Worm (Caenorhabditis elegans) whole organism, L1 larva: ENCODE measurements around the gene Y57G11B.3.

ENCODE experiments used
- C04F5.9 ChIP-seq: sonication (generic microtip); optimal IDR thresholded peaks from 2 replicates; lab custom pipeline; 2016; ENCODE audit warnings: missing genetic modification characterization, missing compliant biosample characterization
- C16A3.4 ChIP-seq: fragments of 150-350 bp; optimal IDR thresholded peaks from 2 replicates; lab custom pipeline; 2014; ENCODE audit warnings: missing biosample characterization, missing genetic modification characterization
- aha-1 ChIP-seq: fragments of 150-350 bp; optimal IDR thresholded peaks from 2 replicates; lab custom pipeline; 2014; ENCODE audit warnings: missing biosample characterization, missing genetic modification characterization
- ama-1 ChIP-seq: fragments of 150-350 bp; optimal IDR thresholded peaks from 2 replicates; lab custom pipeline; 2014
- blmp-1 ChIP-seq: fragments of 150-350 bp; optimal IDR thresholded peaks from 2 replicates; lab custom pipeline; 2014; ENCODE audit warnings: missing biosample characterization, missing genetic modification characterization
- ceh-63 ChIP-seq: fragments of 200-800 bp; sonication (Bioruptor generic); optimal IDR thresholded peaks from 2 replicates; lab custom pipeline; 2018; ENCODE audit warnings: mild to moderate bottlenecking, missing genetic modification characterization, missing compliant biosample characterization
- ceh-8 ChIP-seq: fragments of 200-800 bp; sonication (Bioruptor generic); optimal IDR thresholded peaks from 2 replicates; lab custom pipeline; 2018; ENCODE audit warnings: mild to moderate bottlenecking, missing genetic modification characterization, moderate library complexity, missing compliant biosample characterization
- ceh-82 ChIP-seq, 3 experiments: fragments of 150-350 bp in 1 of 3; sonication (generic microtip) in 2 of 3; optimal IDR thresholded peaks; 2 replicates each; lab custom pipeline; 2014 to 2017; ENCODE audit warnings: missing biosample characterization in 3 of 3, missing genetic modification characterization in 3 of 3
- ceh-88 ChIP-seq: fragments of 200-800 bp; sonication (Bioruptor generic); IDR thresholded peaks from 2 replicates; pipeline ENCODE4 v1.3.6; 2022; ENCODE audit warnings: missing genetic modification characterization, missing compliant biosample characterization
- dpl-1 ChIP-seq, 3 experiments: fragments of 150-350 bp in 2 of 3; sonication (generic microtip) in 1 of 3; optimal IDR thresholded peaks; 2 replicates each; lab custom pipeline; 2014 to 2017; ENCODE audit warnings: missing biosample characterization in 3 of 3, missing genetic modification characterization in 3 of 3, missing genetic modification reagents in 3 of 3
- efl-1 ChIP-seq, 4 experiments: fragments of 150-350 bp; optimal IDR thresholded peaks in 3 of 4; peaks in 1 of 4; 1 replicate in 1 of 4; 2 replicates in 3 of 4; lab custom pipeline; 2014; ENCODE audit warnings: missing biosample characterization in 2 of 4, missing genetic modification characterization in 2 of 4, missing genetic modification reagents in 2 of 4
- efl-3 ChIP-seq: fragments of 200-800 bp; sonication (Bioruptor generic); optimal IDR thresholded peaks from 2 replicates; lab custom pipeline; 2018; ENCODE audit warnings: mild to moderate bottlenecking, missing genetic modification characterization, missing compliant biosample characterization
- elt-3 ChIP-seq, 6 experiments: fragments of 150-350 bp in 1 of 6; sonication (generic microtip); optimal IDR thresholded peaks; 2 replicates each; lab custom pipeline; 2017 to 2018; ENCODE audit warnings: missing biosample characterization in 6 of 6, missing genetic modification characterization in 6 of 6, inconsistent platforms in 1 of 6
- ets-5 ChIP-seq: fragments of 200-800 bp; sonication (Bioruptor generic); IDR thresholded peaks from 2 replicates; pipeline ENCODE4 v1.3.6; 2022; ENCODE audit warnings: missing genetic modification characterization, missing compliant biosample characterization
- fkh-4 ChIP-seq: sonication (generic microtip); optimal IDR thresholded peaks from 2 replicates; lab custom pipeline; 2016; ENCODE audit warnings: missing compliant biosample characterization, missing genetic modification characterization, borderline replicate concordance
- fos-1 ChIP-seq: fragments of 150-350 bp; optimal IDR thresholded peaks from 2 replicates; lab custom pipeline; 2014; ENCODE audit warnings: missing biosample characterization, missing genetic modification characterization
- grh-1 ChIP-seq: fragments of 200-800 bp; sonication (Bioruptor generic); IDR thresholded peaks from 2 replicates; pipeline ENCODE4 v1.3.6; 2022; ENCODE audit warnings: missing genetic modification reagents, missing genetic modification characterization, missing compliant biosample characterization
- hlh-17 ChIP-seq: fragments of 200-800 bp; sonication (Bioruptor generic); optimal IDR thresholded peaks from 2 replicates; lab custom pipeline; 2018; ENCODE audit warnings: missing genetic modification characterization, mild to moderate bottlenecking, missing compliant biosample characterization, moderate library complexity, borderline replicate concordance
- hpl-2 ChIP-seq: fragments of 150-350 bp; optimal IDR thresholded peaks from 2 replicates; lab custom pipeline; 2014; ENCODE audit warnings: missing biosample characterization, missing genetic modification reagents, missing genetic modification characterization
- irx-1 ChIP-seq: sonication (generic microtip); optimal IDR thresholded peaks from 2 replicates; lab custom pipeline; 2016; ENCODE audit warnings: missing genetic modification characterization, missing compliant biosample characterization
- isw-1 ChIP-seq: fragments of 200-800 bp; sonication (Bioruptor generic); IDR thresholded peaks from 2 replicates; pipeline ENCODE4 v1.3.6; 2022; ENCODE audit warnings: missing genetic modification characterization, missing compliant biosample characterization
- jun-1 ChIP-seq: fragments of 150-350 bp; optimal IDR thresholded peaks from 2 replicates; lab custom pipeline; 2014; ENCODE audit warnings: missing biosample characterization, missing genetic modification reagents, missing genetic modification characterization
- lin-13 ChIP-seq: fragments of 150-350 bp; optimal IDR thresholded peaks from 2 replicates; lab custom pipeline; 2014; ENCODE audit warnings: missing biosample characterization, missing genetic modification reagents, missing genetic modification characterization
- lin-14 ChIP-seq: fragments of 200-800 bp; sonication (Bioruptor generic); optimal IDR thresholded peaks from 2 replicates; lab custom pipeline; 2018; ENCODE audit warnings: mild to moderate bottlenecking, missing genetic modification characterization, moderate library complexity, missing compliant biosample characterization
- lin-39 ChIP-seq: fragments of 150-350 bp; optimal IDR thresholded peaks from 2 replicates; lab custom pipeline; 2014; ENCODE audit warnings: missing biosample characterization, missing genetic modification reagents, missing genetic modification characterization
- lir-3 ChIP-seq: sonication (generic microtip); optimal IDR thresholded peaks from 2 replicates; lab custom pipeline; 2016; ENCODE audit warnings: mild to moderate bottlenecking, missing genetic modification characterization, moderate library complexity, missing compliant biosample characterization; ENCODE audit not compliant: poor library complexity
- lsy-2 ChIP-seq, 2 experiments: fragments of 150-350 bp; optimal IDR thresholded peaks; 2 replicates each; lab custom pipeline; 2014; ENCODE audit warnings: missing biosample characterization in 2 of 2, missing genetic modification characterization in 2 of 2
- mdl-1 ChIP-seq, 2 experiments: fragments of 150-350 bp; optimal IDR thresholded peaks; 2 replicates each; lab custom pipeline; 2014 to 2017; ENCODE audit warnings: missing biosample characterization in 2 of 2, missing genetic modification characterization in 2 of 2, inconsistent platforms in 1 of 2
- mef-2 ChIP-seq: fragments of 150-350 bp; optimal IDR thresholded peaks from 2 replicates; lab custom pipeline; 2014; ENCODE audit warnings: missing biosample characterization, missing genetic modification characterization
- mep-1 ChIP-seq: fragments of 150-350 bp; optimal IDR thresholded peaks from 2 replicates; lab custom pipeline; 2014; ENCODE audit warnings: missing biosample characterization, missing genetic modification characterization
- nhr-11 ChIP-seq: fragments of 150-350 bp; optimal IDR thresholded peaks from 2 replicates; lab custom pipeline; 2014; ENCODE audit warnings: missing biosample characterization, missing genetic modification characterization
- nhr-12 ChIP-seq: sonication (generic microtip); optimal IDR thresholded peaks from 2 replicates; lab custom pipeline; 2017; ENCODE audit warnings: missing biosample characterization, missing genetic modification characterization
- nhr-19 ChIP-seq: fragments of 200-800 bp; sonication (Bioruptor generic); conservative IDR thresholded peaks from 2 replicates; pipeline ENCODE4 v1.3.6; 2022; ENCODE audit warnings: missing genetic modification characterization, missing compliant biosample characterization
- nhr-20 ChIP-seq: sonication (generic microtip); optimal IDR thresholded peaks from 2 replicates; lab custom pipeline; 2016; ENCODE audit warnings: mild to moderate bottlenecking, missing genetic modification characterization, missing compliant biosample characterization
- nhr-237 ChIP-seq: fragments of 150-350 bp; optimal IDR thresholded peaks from 2 replicates; lab custom pipeline; 2014; ENCODE audit warnings: missing biosample characterization, missing genetic modification characterization
- nhr-28 ChIP-seq: fragments of 150-350 bp; optimal IDR thresholded peaks from 2 replicates; lab custom pipeline; 2014; ENCODE audit warnings: missing biosample characterization, missing genetic modification characterization
- nhr-47 ChIP-seq: sonication (generic microtip); optimal IDR thresholded peaks from 2 replicates; lab custom pipeline; 2016; ENCODE audit warnings: mild to moderate bottlenecking, missing genetic modification characterization, moderate library complexity, missing compliant biosample characterization
- nhr-71 ChIP-seq: sonication (generic microtip); optimal IDR thresholded peaks from 2 replicates; lab custom pipeline; 2016; ENCODE audit warnings: mild to moderate bottlenecking, missing genetic modification characterization, moderate library complexity, missing compliant biosample characterization
- nhr-76 ChIP-seq: sonication (generic microtip); optimal IDR thresholded peaks from 2 replicates; lab custom pipeline; 2017; ENCODE audit warnings: missing biosample characterization, missing genetic modification characterization
- nhr-85 ChIP-seq: sonication (generic microtip); peaks from one replicate; lab custom pipeline; 2016; ENCODE audit warnings: missing genetic modification characterization, inconsistent platforms, missing compliant biosample characterization
- nhr-90 ChIP-seq: sonication (generic microtip); optimal IDR thresholded peaks from 2 replicates; lab custom pipeline; 2016; ENCODE audit warnings: mild to moderate bottlenecking, missing genetic modification characterization, missing compliant biosample characterization; ENCODE audit not compliant: poor library complexity
- pag-3 ChIP-seq: sonication (generic microtip); optimal IDR thresholded peaks from 2 replicates; lab custom pipeline; 2017; ENCODE audit warnings: missing genetic modification characterization, mild to moderate bottlenecking, missing compliant biosample characterization, antibody characterized with exemption, borderline replicate concordance; ENCODE audit not compliant: insufficient read depth
- rnt-1 ChIP-seq: sonication (generic microtip); optimal IDR thresholded peaks from 2 replicates; lab custom pipeline; 2016; ENCODE audit warnings: mild to moderate bottlenecking, missing genetic modification characterization, moderate library complexity, missing compliant biosample characterization
- skn-1 ChIP-seq: fragments of 150-350 bp; optimal IDR thresholded peaks from 2 replicates; lab custom pipeline; 2014; ENCODE audit warnings: missing biosample characterization, missing genetic modification characterization
- snpc-4 ChIP-seq: fragments of 150-350 bp; optimal IDR thresholded peaks from 2 replicates; lab custom pipeline; 2014; ENCODE audit warnings: missing biosample characterization, missing genetic modification characterization
- snu-23 ChIP-seq: sonication (generic microtip); optimal IDR thresholded peaks from 2 replicates; lab custom pipeline; 2016; ENCODE audit warnings: missing genetic modification characterization, missing compliant biosample characterization
- sup-37 ChIP-seq: fragments of 200-800 bp; sonication (Bioruptor generic); optimal IDR thresholded peaks from 2 replicates; lab custom pipeline; 2018; ENCODE audit warnings: mild to moderate bottlenecking, missing genetic modification characterization, missing compliant biosample characterization
- swsn-7 ChIP-seq: sonication (generic microtip); optimal IDR thresholded peaks from 2 replicates; lab custom pipeline; 2016; ENCODE audit warnings: missing genetic modification characterization, missing compliant biosample characterization
- tbx-2 ChIP-seq: sonication (generic microtip); optimal IDR thresholded peaks from 2 replicates; lab custom pipeline; 2016; ENCODE audit warnings: missing genetic modification characterization, missing compliant biosample characterization
- unc-98 ChIP-seq: fragments of 200-800 bp; sonication (Bioruptor generic); IDR thresholded peaks from 2 replicates; pipeline ENCODE4 v1.3.6; 2022; ENCODE audit warnings: missing genetic modification characterization, missing compliant biosample characterization
- xbp-1 ChIP-seq: sonication (generic microtip); optimal IDR thresholded peaks from 2 replicates; lab custom pipeline; 2016; ENCODE audit warnings: missing genetic modification characterization, missing compliant biosample characterization

Y57G11B.3 gene

DNA sequence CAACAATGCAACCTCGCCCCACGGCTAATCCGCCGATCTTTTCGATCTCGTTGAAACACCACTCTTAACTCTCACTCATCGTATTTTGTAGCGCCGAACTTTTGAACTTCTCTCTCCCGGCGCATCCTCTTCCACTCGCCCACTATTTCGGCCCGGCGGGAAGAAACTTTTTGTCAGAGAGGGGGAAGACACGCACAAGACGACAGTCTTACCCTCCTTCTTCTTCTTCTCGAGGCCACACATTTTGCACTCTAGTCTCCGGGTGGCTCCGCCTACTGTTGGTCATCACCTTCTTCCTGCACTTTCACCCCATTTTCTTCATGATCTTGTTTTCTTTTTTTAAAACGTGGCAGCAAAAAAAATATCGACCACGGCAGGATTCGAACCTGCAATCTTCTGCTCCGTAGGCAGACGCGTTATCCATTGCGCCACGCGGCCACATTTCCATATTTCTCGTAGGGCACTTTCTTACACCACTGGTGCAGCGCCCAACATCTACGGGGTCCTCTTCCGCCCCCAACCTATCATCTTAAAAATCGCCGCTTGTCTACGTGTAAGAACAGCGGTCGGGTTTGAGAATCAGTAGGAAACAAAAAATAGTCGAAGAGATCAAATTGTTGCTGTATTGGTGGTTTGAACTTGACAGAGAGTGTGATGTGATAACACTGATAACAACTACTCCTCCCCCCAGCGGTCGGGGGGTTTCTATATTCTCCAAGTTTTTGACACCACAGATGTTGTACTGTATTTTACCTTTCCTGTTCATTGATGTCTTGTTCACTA is 37.0 kb upstream of the Y57G11B.3 start:
- TF ChIP-seq xbp-1 (tag; lab: Kevin White, UChicago) (no peak), mep-1 (tag; lab: Kevin White, UChicago) (peak; percentile 55), lin-14 (GFP tag; lab: Kevin White, UChicago) (peak; percentile 82), swsn-7 (tag; lab: Kevin White, UChicago) (peak; percentile 35), pag-3 (tag; lab: Kevin White, UChicago) (no peak), nhr-76 (no peak), ceh-63 (GFP tag; lab: Kevin White, UChicago) (no peak), efl-3 (GFP tag; lab: Kevin White, UChicago) (peak; percentile 14), blmp-1 (tag; lab: Kevin White, UChicago) (peak; percentile 97), efl-1 (optimal IDR thresholded peaks at IDR 0.05; lab: Kevin White, UChicago) (peak; percentile 25 to 53), efl-1 (GFP tag; optimal IDR thresholded peaks at IDR 0.05 in 1 of 2; lab: Kevin White, UChicago) (peak in 1 of 2 experiments; percentile 90), hlh-17 (no peak), lsy-2 (tag; optimal IDR thresholded peaks at IDR 0.05; lab: Kevin White, UChicago) (peak; percentile 48 to 56), nhr-85 (tag; lab: Kevin White, UChicago) (peak; percentile 92), fkh-4 (tag; lab: Kevin White, UChicago) (no peak), grh-1 (GFP tag; lab: Robert Waterston, UW) (peak; percentile 47; the same call in 1 of the 2 replicates), nhr-237 (no peak), ama-1 (lab: Kevin White, UChicago) (no peak), nhr-28 (tag; lab: Kevin White, UChicago) (no peak), nhr-20 (tag; lab: Kevin White, UChicago) (peak; percentile 94), dpl-1 (GFP tag; optimal IDR thresholded peaks at IDR 0.05; lab: Kevin White, UChicago) (peak in 2 of 3 experiments; percentile 29 to 54), irx-1 (peak; percentile 7), nhr-12 (tag; lab: Kevin White, UChicago) (no peak), nhr-47 (peak; percentile 41), C04F5.9 (tag; lab: Kevin White, UChicago) (no peak), C16A3.4 (tag; lab: Kevin White, UChicago) (peak; percentile 67), nhr-11 (tag; lab: Kevin White, UChicago) (no peak), isw-1 (GFP tag; lab: Robert Waterston, UW) (no peak), mdl-1 (tag; optimal IDR thresholded peaks at IDR 0.05; lab: Kevin White, UChicago) (peak in 1 of 2 experiments; percentile 48), sup-37 (GFP tag; lab: Kevin White, UChicago) (no peak), snu-23 (GFP tag; lab: Kevin White, UChicago) (peak; percentile 72), ceh-82 (tag; optimal IDR thresholded peaks at IDR 0.05; lab: Kevin White, UChicago) (peak in 1 of 3 experiments; percentile 2), ceh-8 (no peak), elt-3 (tag; optimal IDR thresholded peaks at IDR 0.05; lab: Kevin White, UChicago) (peak in 3 of 6 experiments; percentile 44 to 60 (median 56)), ceh-88 (GFP tag; lab: Robert Waterston, UW) (no peak), ets-5 (GFP tag; lab: Robert Waterston, UW) (no peak), jun-1 (tag; lab: Kevin White, UChicago) (no peak), skn-1 (tag; lab: Kevin White, UChicago) (peak; percentile 32), aha-1 (tag; lab: Kevin White, UChicago) (no peak), mef-2 (no peak), rnt-1 (tag; lab: Kevin White, UChicago) (peak; percentile 65), snpc-4 (tag; lab: Kevin White, UChicago) (peak; percentile 28), nhr-90 (tag; lab: Kevin White, UChicago) (peak; percentile 51), lir-3 (tag; lab: Kevin White, UChicago) (no peak), tbx-2 (tag; lab: Kevin White, UChicago) (peak; percentile 59), unc-98 (GFP tag; lab: Robert Waterston, UW) (no peak), lin-13 (peak; percentile 21), lin-39 (tag; lab: Kevin White, UChicago) (no peak), nhr-19 (peak; percentile 74), nhr-71 (tag; lab: Kevin White, UChicago) (peak; percentile 89), fos-1 (tag; lab: Kevin White, UChicago) (no peak), hpl-2 (GFP tag; lab: Kevin White, UChicago) (no peak)
